Worm (Caenorhabditis elegans): ENCODE data around the gene ZK1248.4.
A peak's percentile ranks its signal among the peaks of the same experiment; 100 is the strongest.

Gene ZK1248.4

ce11 chrII:5838453-5838852 lies 20.1 kb downstream of the ZK1248.4 start, which contains the start of gene ZK1248.15:
Gene ZK1248.15 (minus strand): TSS chrII:5838553.
- TF ChIP-seq ceh-36 (tag; optimal IDR thresholded peaks at IDR 0.05): no peak

ce11 chrII:5839227-5839626 lies 20.8 kb downstream of the ZK1248.4 start, which contains the start of gene ZK1248.19:
Gene ZK1248.19 (minus strand): TSS chrII:5839414.
- TF ChIP-seq ceh-36 (tag; optimal IDR thresholded peaks at IDR 0.05) (no peak), hmbx-1 (tag; optimal IDR thresholded peaks at IDR 0.05) (no peak), B0310.2 (tag; optimal IDR thresholded peaks at IDR 0.05) (no peak), tbx-37 (GFP tag; conservative IDR thresholded peaks at IDR 0.05) (no peak), scrt-1 (GFP tag; IDR thresholded peaks at IDR 0.05) (no peak), sea-1 (GFP tag; conservative IDR thresholded peaks at IDR 0.05) (no peak), flt-1 (GFP tag; IDR thresholded peaks at IDR 0.05) (no peak), tra-4 (tag; optimal IDR thresholded peaks at IDR 0.05) (no peak), pes-1 (GFP tag; IDR thresholded peaks at IDR 0.05) (no peak), ceh-13 (GFP tag; optimal IDR thresholded peaks at IDR 0.05) (no peak), hmg-4 (GFP tag; optimal IDR thresholded peaks at IDR 0.05) (no peak), F13C5.2 (tag; optimal IDR thresholded peaks at IDR 0.05) (no peak), ets-7 (tag; optimal IDR thresholded peaks at IDR 0.05) (no peak)

ce11 chrII:5841053-5841547 lies 22.7 kb downstream of the ZK1248.4 start, which contains the start of gene lec-5:
Gene lec-5 (minus strand): TSS chrII:5841103.
- TF ChIP-seq hmbx-1 (tag; optimal IDR thresholded peaks at IDR 0.05) (no peak), scrt-1 (GFP tag; IDR thresholded peaks at IDR 0.05) (no peak), ceh-13 (GFP tag; optimal IDR thresholded peaks at IDR 0.05) (no peak)

ce11 chrII:5841866-5842265 lies 23.5 kb downstream of the ZK1248.4 start, which contains the start of gene nep-25:
Gene nep-25 (plus strand): TSS chrII:5842240.
- TF ChIP-seq scrt-1 (GFP tag; IDR thresholded peaks at IDR 0.05): no peak
- TF ChIP-seq hmbx-1 (tag; optimal IDR thresholded peaks at IDR 0.05): no peak
- TF ChIP-seq B0310.2 (tag; optimal IDR thresholded peaks at IDR 0.05): no peak
- no peak for TF ChIP-seq ama-1 (optimal IDR thresholded peaks at IDR 0.05)
- no peak for TF ChIP-seq pes-1 (GFP tag; IDR thresholded peaks at IDR 0.05)
- no peak for TF ChIP-seq aly-1 (tag; optimal IDR thresholded peaks at IDR 0.05)
- no peak for TF ChIP-seq ets-7 (tag; optimal IDR thresholded peaks at IDR 0.05)
- no peak for TF ChIP-seq tbx-37 (GFP tag; conservative IDR thresholded peaks at IDR 0.05)

ce11 chrII:5844694-5845129 lies 26.3 kb downstream of the ZK1248.4 start:
- TF ChIP-seq flt-1 (GFP tag; IDR thresholded peaks at IDR 0.05) (peak; percentile 72), tbx-11 (GFP tag; IDR thresholded peaks at IDR 0.05) (peak; percentile 79), scrt-1 (GFP tag; IDR thresholded peaks at IDR 0.05) (peak; percentile 67), ceh-36 (tag; optimal IDR thresholded peaks at IDR 0.05) (peak; percentile 96), tra-4 (tag; optimal IDR thresholded peaks at IDR 0.05) (peak; percentile 92), aly-1 (tag; optimal IDR thresholded peaks at IDR 0.05) (peak; percentile 40), ama-1 (optimal IDR thresholded peaks at IDR 0.05) (peak; percentile 100), F13C5.2 (tag; optimal IDR thresholded peaks at IDR 0.05) (peak; percentile 98), hmg-4 (GFP tag; optimal IDR thresholded peaks at IDR 0.05) (peak; percentile 96), tbx-37 (GFP tag; conservative IDR thresholded peaks at IDR 0.05) (peak; percentile 39), B0310.2 (tag; optimal IDR thresholded peaks at IDR 0.05) (peak; percentile 88), hnd-1 (tag; optimal IDR thresholded peaks at IDR 0.05) (peak; percentile 53), pes-1 (GFP tag; IDR thresholded peaks at IDR 0.05) (peak; percentile 86), ets-7 (tag; optimal IDR thresholded peaks at IDR 0.05) (peak; percentile 80), sea-1 (GFP tag; conservative IDR thresholded peaks at IDR 0.05) (peak; percentile 89), hmbx-1 (tag; optimal IDR thresholded peaks at IDR 0.05) (peak; percentile 84), ceh-13 (GFP tag; optimal IDR thresholded peaks at IDR 0.05) (peak; percentile 27)

- TF ChIP-seq scrt-1 (GFP tag; IDR thresholded peaks at IDR 0.05) (no peak), F13C5.2 (tag; optimal IDR thresholded peaks at IDR 0.05) (no peak), hnd-1 (tag; optimal IDR thresholded peaks at IDR 0.05) (no peak), B0310.2 (tag; optimal IDR thresholded peaks at IDR 0.05) (no peak), ets-7 (tag; optimal IDR thresholded peaks at IDR 0.05) (no peak), tra-4 (tag; optimal IDR thresholded peaks at IDR 0.05) (no peak), ceh-13 (GFP tag; optimal IDR thresholded peaks at IDR 0.05) (no peak), ceh-36 (tag; optimal IDR thresholded peaks at IDR 0.05) (no peak), tbx-37 (GFP tag; conservative IDR thresholded peaks at IDR 0.05) (no peak), hmg-4 (GFP tag; optimal IDR thresholded peaks at IDR 0.05) (no peak)
Measured at ce11 chrII:5845441-5845840, 27.0 kb downstream of the ZK1248.4 start, which contains the start of the genes ZK1248.17 and H41C03.3. Gene ZK1248.17 (minus strand): TSS chrII:5845541. Gene H41C03.3 (plus strand): TSS chrII:5845777.

ce11 chrII:5846181-5846580 lies 27.8 kb downstream of the ZK1248.4 start:
- no peak for TF ChIP-seq tbx-11 (GFP tag; IDR thresholded peaks at IDR 0.05)
- TF ChIP-seq ets-7 (tag; optimal IDR thresholded peaks at IDR 0.05): no peak

- TF ChIP-seq aly-1 (tag; optimal IDR thresholded peaks at IDR 0.05): no peak
- TF ChIP-seq B0310.2 (tag; optimal IDR thresholded peaks at IDR 0.05): no peak
- TF ChIP-seq hnd-1 (tag; optimal IDR thresholded peaks at IDR 0.05): no peak
- no peak for TF ChIP-seq tbx-37 (GFP tag; conservative IDR thresholded peaks at IDR 0.05)
- no peak for TF ChIP-seq scrt-1 (GFP tag; IDR thresholded peaks at IDR 0.05)
- no peak for TF ChIP-seq ets-7 (tag; optimal IDR thresholded peaks at IDR 0.05)
- TF ChIP-seq F13C5.2 (tag; optimal IDR thresholded peaks at IDR 0.05): no peak
- TF ChIP-seq hmg-4 (GFP tag; optimal IDR thresholded peaks at IDR 0.05): no peak
Measured at ce11 chrII:5852007-5852406, 33.6 kb downstream of the ZK1248.4 start, which contains the start of gene H41C03.2. Gene H41C03.2 (minus strand): TSS chrII:5852107.

All from whole organism, early embryonic.